Worm (Caenorhabditis elegans) whole organism, mixed stage, embryonic: Measurements from ENCODE around the gene coq-8.

Experiments
- M03D4.4 ChIP-seq: sonication (generic microtip); optimal IDR thresholded peaks from 2 replicates; lab custom pipeline; 2017; ENCODE audit warnings: mild to moderate bottlenecking, missing genetic modification characterization, missing compliant biosample characterization
- bed-3 ChIP-seq: fragments of 200-800 bp; sonication (Bioruptor generic); optimal IDR thresholded peaks from 3 replicates; lab custom pipeline; 2018; ENCODE audit warnings: mild to moderate bottlenecking, missing genetic modification characterization, moderate library complexity, missing compliant biosample characterization
- blmp-1 ChIP-seq: fragments of 150-350 bp; optimal IDR thresholded peaks from 2 replicates; lab custom pipeline; 2014; ENCODE audit warnings: missing biosample characterization, missing genetic modification characterization
- ceh-39 ChIP-seq: fragments of 150-350 bp; optimal IDR thresholded peaks from 2 replicates; lab custom pipeline; 2014; ENCODE audit warnings: missing biosample characterization, missing genetic modification characterization
- ceh-43 ChIP-seq: fragments of 200-800 bp; sonication (Bioruptor generic); optimal IDR thresholded peaks from 2 replicates; lab custom pipeline; 2018; ENCODE audit warnings: mild to moderate bottlenecking, missing genetic modification characterization, moderate library complexity, missing compliant biosample characterization
- ceh-83 ChIP-seq: fragments of 200-800 bp; sonication (Bioruptor generic); optimal IDR thresholded peaks from 2 replicates; lab custom pipeline; 2018; ENCODE audit warnings: mild to moderate bottlenecking, missing genetic modification characterization, missing compliant biosample characterization
- ces-1 ChIP-seq: fragments of 150-350 bp; optimal IDR thresholded peaks from 2 replicates; lab custom pipeline; 2014; ENCODE audit warnings: missing biosample characterization, missing genetic modification reagents, missing genetic modification characterization
- cnd-1 ChIP-seq: fragments of 200-800 bp; sonication (Bioruptor generic); optimal IDR thresholded peaks from 2 replicates; lab custom pipeline; 2018; ENCODE audit warnings: mild to moderate bottlenecking, missing genetic modification characterization, missing compliant biosample characterization
- drap-1 ChIP-seq: fragments of 200-800 bp; sonication (Bioruptor generic); optimal IDR thresholded peaks from 3 replicates; lab custom pipeline; 2018; ENCODE audit warnings: mild to moderate bottlenecking, missing genetic modification characterization, missing compliant biosample characterization
- elt-1 ChIP-seq: sonication (generic microtip); optimal IDR thresholded peaks from 2 replicates; lab custom pipeline; 2017; ENCODE audit warnings: missing genetic modification characterization, mild to moderate bottlenecking, missing compliant biosample characterization, antibody characterized with exemption, moderate library complexity, borderline replicate concordance; ENCODE audit not compliant: insufficient read depth
- elt-3 ChIP-seq: fragments of 150-350 bp; optimal IDR thresholded peaks from 2 replicates; lab custom pipeline; 2014; ENCODE audit warnings: missing biosample characterization, missing genetic modification characterization
- flh-1 ChIP-seq: fragments of 200-800 bp; sonication (Bioruptor generic); optimal IDR thresholded peaks from 2 replicates; lab custom pipeline; 2018; ENCODE audit warnings: mild to moderate bottlenecking, missing genetic modification characterization, moderate library complexity, missing compliant biosample characterization
- ham-2 ChIP-seq: fragments of 200-800 bp; sonication (Bioruptor generic); optimal IDR thresholded peaks from 2 replicates; lab custom pipeline; 2018; ENCODE audit warnings: mild to moderate bottlenecking, missing genetic modification characterization, missing compliant biosample characterization
- hlh-1 ChIP-seq: fragments of 150-350 bp; optimal IDR thresholded peaks from 2 replicates; lab custom pipeline; 2014; ENCODE audit warnings: missing biosample characterization, missing genetic modification reagents, missing genetic modification characterization
- lin-13 ChIP-seq: fragments of 150-350 bp; optimal IDR thresholded peaks from 2 replicates; lab custom pipeline; 2014; ENCODE audit warnings: missing biosample characterization, missing genetic modification characterization
- lin-32 ChIP-seq: fragments of 200-800 bp; sonication (Bioruptor generic); optimal IDR thresholded peaks from 2 replicates; lab custom pipeline; 2018; ENCODE audit warnings: mild to moderate bottlenecking, missing genetic modification characterization, missing compliant biosample characterization
- lsy-2 ChIP-seq: fragments of 150-350 bp; optimal IDR thresholded peaks from 2 replicates; lab custom pipeline; 2014; ENCODE audit warnings: missing biosample characterization, missing genetic modification characterization
- mab-5 ChIP-seq: fragments of 150-350 bp; optimal IDR thresholded peaks from 2 replicates; lab custom pipeline; 2014; ENCODE audit warnings: missing biosample characterization, missing genetic modification characterization
- mep-1 ChIP-seq: fragments of 150-350 bp; optimal IDR thresholded peaks from 2 replicates; lab custom pipeline; 2017; ENCODE audit warnings: missing biosample characterization, missing genetic modification reagents, missing genetic modification characterization, inconsistent platforms
- mls-2 ChIP-seq: sonication (generic microtip); optimal IDR thresholded peaks from 2 replicates; lab custom pipeline; 2016; ENCODE audit warnings: mild to moderate bottlenecking, missing genetic modification characterization, moderate library complexity, missing compliant biosample characterization
- nhr-12 ChIP-seq: fragments of 150-350 bp; optimal IDR thresholded peaks from 2 replicates; lab custom pipeline; 2014; ENCODE audit warnings: missing biosample characterization, missing genetic modification characterization
- nhr-2 ChIP-seq: fragments of 150-350 bp; optimal IDR thresholded peaks from 2 replicates; lab custom pipeline; 2014; ENCODE audit warnings: missing biosample characterization, missing genetic modification characterization
- nhr-237 ChIP-seq: fragments of 150-350 bp; optimal IDR thresholded peaks from 2 replicates; lab custom pipeline; 2014; ENCODE audit warnings: missing biosample characterization, missing genetic modification characterization
- nhr-28 ChIP-seq: fragments of 150-350 bp; optimal IDR thresholded peaks from 2 replicates; lab custom pipeline; 2014; ENCODE audit warnings: missing biosample characterization, missing genetic modification characterization
- nhr-76 ChIP-seq: sonication (generic microtip); optimal IDR thresholded peaks from 2 replicates; lab custom pipeline; 2017; ENCODE audit warnings: missing biosample characterization, missing genetic modification characterization
- pha-4 ChIP-seq: fragments of 150-350 bp; optimal IDR thresholded peaks from 2 replicates; lab custom pipeline; 2018; ENCODE audit warnings: missing biosample characterization, missing genetic modification reagents, missing genetic modification characterization
- sem-2 ChIP-seq: fragments of 200-800 bp; sonication (Bioruptor generic); optimal IDR thresholded peaks from 2 replicates; lab custom pipeline; 2018; ENCODE audit warnings: mild to moderate bottlenecking, missing genetic modification characterization, missing compliant biosample characterization
- snpc-4 ChIP-seq: fragments of 150-350 bp; optimal IDR thresholded peaks from 2 replicates; lab custom pipeline; 2014; ENCODE audit warnings: missing biosample characterization, missing genetic modification characterization
- sptf-1 ChIP-seq: sonication (generic microtip); optimal IDR thresholded peaks from 2 replicates; lab custom pipeline; 2017; ENCODE audit warnings: mild to moderate bottlenecking, missing genetic modification characterization, moderate library complexity, missing compliant biosample characterization
- tbx-8 ChIP-seq: fragments of 200-800 bp; sonication (Bioruptor generic); optimal IDR thresholded peaks from 2 replicates; lab custom pipeline; 2018; ENCODE audit warnings: mild to moderate bottlenecking, missing genetic modification characterization, moderate library complexity, missing compliant biosample characterization
- unc-120 ChIP-seq: sonication (generic microtip); optimal IDR thresholded peaks from 2 replicates; lab custom pipeline; 2017; ENCODE audit warnings: missing genetic modification characterization, missing compliant biosample characterization; ENCODE audit not compliant: poor library complexity, severe bottlenecking
- unc-39 ChIP-seq: fragments of 150-350 bp; optimal IDR thresholded peaks from 2 replicates; lab custom pipeline; 2014; ENCODE audit warnings: missing biosample characterization, missing genetic modification characterization
- unc-62 ChIP-seq: fragments of 150-350 bp; optimal IDR thresholded peaks from 2 replicates; lab custom pipeline; 2014; ENCODE audit warnings: missing biosample characterization, missing genetic modification reagents, missing genetic modification characterization
- zip-8 ChIP-seq: fragments of 150-350 bp; optimal IDR thresholded peaks from 2 replicates; lab custom pipeline; 2014; ENCODE audit warnings: missing biosample characterization, missing genetic modification characterization
- ztf-11 ChIP-seq: fragments of 150-350 bp; optimal IDR thresholded peaks from 2 replicates; lab custom pipeline; 2014; ENCODE audit warnings: missing biosample characterization, missing genetic modification characterization

Gene coq-8

DNA sequence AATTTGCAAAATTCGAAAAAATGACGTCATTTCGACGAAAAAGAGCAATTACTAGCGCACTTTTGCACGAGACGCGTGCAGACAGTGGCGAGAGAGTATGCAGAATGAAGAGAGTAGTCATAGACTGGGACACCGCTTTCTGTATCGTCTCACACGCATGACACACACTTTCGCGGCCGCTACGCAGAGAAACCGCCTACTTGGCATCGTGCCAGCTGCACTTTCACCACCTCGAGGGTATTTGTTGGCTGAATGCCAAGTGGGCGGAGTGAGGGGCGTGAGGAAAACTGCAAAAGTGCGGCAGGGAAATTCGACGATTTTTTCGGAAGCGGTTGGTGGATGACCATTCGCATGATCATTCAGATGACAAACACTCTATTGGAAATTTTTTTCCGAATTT lies 36.5 kb downstream of the coq-8 start:
- peak; percentile 42 for TF ChIP-seq zip-8 (tag; lab: Kevin White, UChicago)
- TF ChIP-seq nhr-237 (tag; lab: Kevin White, UChicago): peak; percentile 97
- TF ChIP-seq mab-5 (tag; lab: Kevin White, UChicago): peak; percentile 61
- TF ChIP-seq mep-1: peak; percentile 96
- TF ChIP-seq lin-32: peak; percentile 30
- TF ChIP-seq nhr-76: peak; percentile 29
- peak; percentile 86 for TF ChIP-seq cnd-1 (tag; lab: Kevin White, UChicago)
- TF ChIP-seq snpc-4: no peak
- TF ChIP-seq bed-3 (GFP tag; lab: Kevin White, UChicago): no peak
- TF ChIP-seq M03D4.4 (tag; lab: Kevin White, UChicago): peak; percentile 86
- no peak for TF ChIP-seq nhr-28 (tag; lab: Kevin White, UChicago)
- TF ChIP-seq drap-1 (GFP tag; lab: Kevin White, UChicago): peak; percentile 84
- TF ChIP-seq unc-39 (tag; lab: Kevin White, UChicago): peak; percentile 47
- peak; percentile 95 for TF ChIP-seq unc-62 (GFP tag; lab: Kevin White, UChicago)
- TF ChIP-seq ceh-83: no peak
- peak; percentile 89 for TF ChIP-seq unc-120
- peak; percentile 69 for TF ChIP-seq elt-3 (tag; lab: Kevin White, UChicago)
- peak; percentile 88 for TF ChIP-seq sptf-1 (tag; lab: Kevin White, UChicago)
- TF ChIP-seq nhr-2 (tag; lab: Kevin White, UChicago): peak; percentile 50
- TF ChIP-seq elt-1 (tag; lab: Kevin White, UChicago): no peak
- TF ChIP-seq tbx-8 (GFP tag; lab: Kevin White, UChicago): peak; percentile 41
- peak; percentile 72 for TF ChIP-seq nhr-12 (tag; lab: Kevin White, UChicago)
- TF ChIP-seq lin-13: peak; percentile 91
- TF ChIP-seq blmp-1 (tag; lab: Kevin White, UChicago): peak; percentile 89
- peak; percentile 85 for TF ChIP-seq ceh-39 (tag; lab: Kevin White, UChicago)
- peak; percentile 98 for TF ChIP-seq pha-4 (tag; lab: Kevin White, UChicago)
- TF ChIP-seq ztf-11 (tag; lab: Kevin White, UChicago): peak; percentile 91
- peak; percentile 52 for TF ChIP-seq ceh-43 (GFP tag; lab: Kevin White, UChicago)
- TF ChIP-seq ham-2 (GFP tag; lab: Kevin White, UChicago): peak; percentile 92
- TF ChIP-seq ces-1 (GFP tag; lab: Kevin White, UChicago): peak; percentile 84
- TF ChIP-seq flh-1: no peak
- TF ChIP-seq lsy-2: peak; percentile 88
- TF ChIP-seq hlh-1 (tag; lab: Kevin White, UChicago): peak; percentile 84
- peak; percentile 83 for TF ChIP-seq mls-2 (tag; lab: Kevin White, UChicago)
- TF ChIP-seq sem-2 (GFP tag; lab: Kevin White, UChicago): no peak

ce11 chrIII:4900260-4900659 lies 37.0 kb downstream of the coq-8 start, which contains the start of gene tag-340:
Gene tag-340, plus strand, starts transcription at chrIII:4900508.
- TF ChIP-seq elt-1 (tag; lab: Kevin White, UChicago): no peak
- TF ChIP-seq sem-2 (GFP tag; lab: Kevin White, UChicago): no peak
- no peak for TF ChIP-seq hlh-1 (tag; lab: Kevin White, UChicago)
- no peak for TF ChIP-seq nhr-28 (tag; lab: Kevin White, UChicago)
- TF ChIP-seq nhr-76: no peak
- no peak for TF ChIP-seq snpc-4
- TF ChIP-seq cnd-1 (tag; lab: Kevin White, UChicago): no peak
- no peak for TF ChIP-seq ztf-11 (tag; lab: Kevin White, UChicago)
- no peak for TF ChIP-seq mep-1
- TF ChIP-seq lin-32: no peak
- TF ChIP-seq zip-8 (tag; lab: Kevin White, UChicago): no peak

DNA sequence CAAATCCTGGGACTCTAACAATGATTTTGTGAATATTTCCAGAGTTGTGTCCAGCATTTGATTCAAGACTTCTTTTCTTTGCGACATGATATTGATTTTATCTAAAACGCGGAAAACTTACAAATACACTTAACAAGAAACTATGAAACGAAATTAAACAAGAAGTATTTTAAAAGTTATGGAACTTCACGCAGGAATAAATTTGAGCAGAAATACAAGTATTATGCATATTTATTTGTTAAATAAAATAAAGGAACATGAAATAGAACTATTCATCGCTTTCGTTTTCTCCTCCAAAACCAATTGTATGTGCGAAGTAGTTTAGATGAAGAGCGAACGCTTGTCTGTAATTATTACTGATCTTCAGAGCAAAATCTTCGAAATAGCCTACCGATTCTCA lies 40.6 kb downstream of the coq-8 start, which contains the start of gene kbp-2:
TSS of gene kbp-2 (minus strand) at position 101 of the 400 bp plus-strand sequence.
- TF ChIP-seq ceh-83 (no peak), nhr-2 (tag; lab: Kevin White, UChicago) (no peak), cnd-1 (tag; lab: Kevin White, UChicago) (no peak), nhr-28 (tag; lab: Kevin White, UChicago) (no peak), M03D4.4 (tag; lab: Kevin White, UChicago) (no peak), lin-13 (no peak), unc-120 (no peak), flh-1 (no peak), nhr-237 (tag; lab: Kevin White, UChicago) (no peak), mab-5 (tag; lab: Kevin White, UChicago) (no peak), ceh-43 (GFP tag; lab: Kevin White, UChicago) (no peak), ztf-11 (tag; lab: Kevin White, UChicago) (no peak), zip-8 (tag; lab: Kevin White, UChicago) (no peak), nhr-76 (no peak), ces-1 (GFP tag; lab: Kevin White, UChicago) (no peak), blmp-1 (tag; lab: Kevin White, UChicago) (no peak), snpc-4 (no peak), pha-4 (tag; lab: Kevin White, UChicago) (no peak), sem-2 (GFP tag; lab: Kevin White, UChicago) (no peak)
